Fruit fly (Drosophila melanogaster): ENCODE measurements around the gene lmgA.

DNA sequence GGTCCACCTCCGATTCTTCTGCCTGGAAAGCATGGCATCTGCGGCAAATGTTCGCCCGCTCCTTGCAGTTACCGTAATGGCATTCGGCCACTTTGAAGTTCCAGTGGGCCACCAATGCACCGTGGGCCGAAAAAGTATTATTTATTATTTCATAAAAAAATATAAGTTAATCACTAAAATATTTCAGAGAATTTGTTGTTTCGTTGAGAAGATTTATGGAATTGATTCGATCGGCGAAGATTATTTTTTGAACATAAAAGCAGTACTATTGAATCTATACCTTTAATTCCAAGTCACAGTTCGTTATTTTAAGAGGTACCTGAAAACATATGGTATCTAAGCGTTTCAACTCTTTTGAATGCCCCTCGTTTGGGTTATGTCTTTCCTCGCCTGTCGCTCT is 45.8 kb upstream of the lmgA start:
- no peak for TF ChIP-seq CG17912 (GFP tag; optimal IDR thresholded peaks at IDR 0.05)
- no peak for TF ChIP-seq ro (GFP tag; IDR thresholded peaks at IDR 0.05)
- no peak for TF ChIP-seq CG16813 (GFP tag; IDR thresholded peaks at IDR 0.05; ENCODE audit: partially characterized antibody)
- TF ChIP-seq usp (GFP tag; optimal IDR thresholded peaks at IDR 0.05) = no peak
